Fruit fly (Drosophila melanogaster): ENCODE data around the gene CG17544.

The CG17544 gene

dm6 chr2L:19377129-19378083 lies 20.9 kb downstream of the CG17544 start:
- TF ChIP-seq psq (GFP tag; optimal IDR thresholded peaks at IDR 0.05) = peak; percentile 1
- TF ChIP-seq br (GFP tag; optimal IDR thresholded peaks at IDR 0.05) = peak; percentile 17
- TF ChIP-seq tai (GFP tag; optimal IDR thresholded peaks at IDR 0.05) = no peak
- no peak for TF ChIP-seq jim (GFP tag; optimal IDR thresholded peaks at IDR 0.05)
- TF ChIP-seq Dfd (GFP tag; optimal IDR thresholded peaks at IDR 0.05) = peak; percentile 29
- TF ChIP-seq CrebA (GFP tag; optimal IDR thresholded peaks at IDR 0.05; ENCODE audit: borderline replicate concordance) = no peak
- no peak for TF ChIP-seq Vsx2 (GFP tag; optimal IDR thresholded peaks at IDR 0.05; ENCODE audit: partially characterized antibody)
- no peak for TF ChIP-seq usp (GFP tag; optimal IDR thresholded peaks at IDR 0.05)
- TF ChIP-seq Hnf4 (GFP tag; optimal IDR thresholded peaks at IDR 0.05) = no peak
- TF ChIP-seq HLH106 (tag; optimal IDR thresholded peaks at IDR 0.05) = peak; percentile 54
- TF ChIP-seq rgr (GFP tag; optimal IDR thresholded peaks at IDR 0.05) = peak; percentile 50
- no peak for TF ChIP-seq CG9705 (GFP tag; optimal IDR thresholded peaks at IDR 0.05)
- TF ChIP-seq dsf (GFP tag; optimal IDR thresholded peaks at IDR 0.05; ENCODE audit: borderline replicate concordance) = no peak
- peak; percentile 28 for TF ChIP-seq ey (GFP tag; optimal IDR thresholded peaks at IDR 0.05)
- peak; percentile 10 for TF ChIP-seq dmrt93B (GFP tag; optimal IDR thresholded peaks at IDR 0.05)
- no peak for TF ChIP-seq pan (optimal IDR thresholded peaks at IDR 0.05)
- TF ChIP-seq Hr83 (GFP tag; optimal IDR thresholded peaks at IDR 0.05; ENCODE audit: poor library complexity, severe bottlenecking) = no peak
- TF ChIP-seq dl (GFP tag; optimal IDR thresholded peaks at IDR 0.05; ENCODE audit: insufficient read depth in 1 of 2, partially characterized antibody in 2 of 2) = no peak
- TF ChIP-seq sv (GFP tag; optimal IDR thresholded peaks at IDR 0.05) = peak; percentile 26
- peak; percentile 3 for TF ChIP-seq woc (GFP tag; optimal IDR thresholded peaks at IDR 0.05)
- peak; percentile 24 for TF ChIP-seq h (GFP tag; optimal IDR thresholded peaks at IDR 0.05)
- peak; percentile 34 for TF ChIP-seq OdsH (GFP tag; optimal IDR thresholded peaks at IDR 0.05)
- no peak for TF ChIP-seq Hr78 (GFP tag; optimal IDR thresholded peaks at IDR 0.05)
- TF ChIP-seq Sp1 (GFP tag; optimal IDR thresholded peaks at IDR 0.05) = peak; percentile 37
- TF ChIP-seq Myc (optimal IDR thresholded peaks at IDR 0.05) = no peak
- peak in 1 of 2 experiments; percentile 48 for TF ChIP-seq foxo (GFP tag; optimal IDR thresholded peaks at IDR 0.05)
- TF ChIP-seq Jra (GFP tag; optimal IDR thresholded peaks at IDR 0.05) = no peak
- TF ChIP-seq Dif (GFP tag; optimal IDR thresholded peaks at IDR 0.05; ENCODE audit: partially characterized antibody) = no peak
- no peak for TF ChIP-seq Abd-B (GFP tag; optimal IDR thresholded peaks at IDR 0.05)
- TF ChIP-seq fru (GFP tag; optimal IDR thresholded peaks at IDR 0.05) = peak; percentile 46

- TF ChIP-seq foxo (GFP tag; optimal IDR thresholded peaks at IDR 0.05) (peak in 1 of 2 experiments; percentile 29), HLH106 (tag; optimal IDR thresholded peaks at IDR 0.05) (peak; percentile 32), Sp1 (GFP tag; optimal IDR thresholded peaks at IDR 0.05) (peak; percentile 39), tai (GFP tag; optimal IDR thresholded peaks at IDR 0.05) (no peak), h (GFP tag; optimal IDR thresholded peaks at IDR 0.05) (peak; percentile 21), OdsH (GFP tag; optimal IDR thresholded peaks at IDR 0.05) (peak; percentile 1), ey (GFP tag; optimal IDR thresholded peaks at IDR 0.05) (peak; percentile 38), rgr (GFP tag; optimal IDR thresholded peaks at IDR 0.05) (peak; percentile 41), dmrt93B (GFP tag; optimal IDR thresholded peaks at IDR 0.05) (peak; percentile 14), fru (GFP tag; optimal IDR thresholded peaks at IDR 0.05) (peak; percentile 26), Hr83 (GFP tag; optimal IDR thresholded peaks at IDR 0.05; ENCODE audit: poor library complexity, severe bottlenecking) (no peak)
These were observed 22.1 kb downstream of the CG17544 start for dm6 chr2L:19376145-19376544.

- TF ChIP-seq ey (GFP tag; optimal IDR thresholded peaks at IDR 0.05) (no peak), Abd-B (GFP tag; optimal IDR thresholded peaks at IDR 0.05) (no peak), sv (GFP tag; optimal IDR thresholded peaks at IDR 0.05) (no peak), dl (GFP tag; optimal IDR thresholded peaks at IDR 0.05; ENCODE audit: insufficient read depth in 1 of 2, partially characterized antibody in 2 of 2) (no peak), foxo (GFP tag; optimal IDR thresholded peaks at IDR 0.05) (peak in 1 of 2 experiments; percentile 10), brk (GFP tag; optimal IDR thresholded peaks at IDR 0.05) (no peak)
These were observed 24.5 kb downstream of the CG17544 start for dm6 chr2L:19373809-19374208.

- TF ChIP-seq Vsx2 (GFP tag; optimal IDR thresholded peaks at IDR 0.05; ENCODE audit: partially characterized antibody) (no peak), Dif (GFP tag; optimal IDR thresholded peaks at IDR 0.05; ENCODE audit: partially characterized antibody) (no peak), pan (optimal IDR thresholded peaks at IDR 0.05) (no peak)
These were observed 28.2 kb downstream of the CG17544 start, which contains the start of gene CG17349 for dm6 chr2L:19370046-19370445. TSS of gene CG17349 (plus strand) at chr2L:19370445.
